Worm (Caenorhabditis elegans) whole organism, young adult: ENCODE measurements around the gene F31D4.2.

Experiments used
- B0261.1 ChIP-seq: sonication (generic microtip); optimal IDR thresholded peaks from 2 replicates; lab custom pipeline; 2016; ENCODE audit warnings: mild to moderate bottlenecking, missing genetic modification characterization, moderate library complexity, missing compliant biosample characterization
- D2030.7 ChIP-seq: fragments of 200-800 bp; sonication (Bioruptor generic); IDR thresholded peaks from 2 replicates; pipeline ENCODE4 v1.3.6; 2022; ENCODE audit warnings: missing genetic modification reagents, missing genetic modification characterization, missing compliant biosample characterization
- F23B12.7 ChIP-seq: sonication (generic microtip); optimal IDR thresholded peaks from 2 replicates; lab custom pipeline; 2017; ENCODE audit warnings: missing genetic modification characterization, mild to moderate bottlenecking, missing compliant biosample characterization, antibody characterized with exemption, moderate library complexity; ENCODE audit not compliant: insufficient read depth
- F49E8.2 ChIP-seq: sonication (generic microtip); optimal IDR thresholded peaks from 3 replicates; lab custom pipeline; 2017; ENCODE audit warnings: missing genetic modification characterization, mild to moderate bottlenecking, missing compliant biosample characterization, antibody characterized with exemption, moderate library complexity; ENCODE audit not compliant: insufficient read depth
- F52B5.7 ChIP-seq: sonication (generic microtip); optimal IDR thresholded peaks from 2 replicates; lab custom pipeline; 2016; ENCODE audit warnings: mild to moderate bottlenecking, missing genetic modification characterization, missing compliant biosample characterization
- F55B11.4 ChIP-seq: sonication (generic microtip); optimal IDR thresholded peaks from 2 replicates; lab custom pipeline; 2016; ENCODE audit warnings: missing compliant biosample characterization, missing genetic modification characterization, borderline replicate concordance; ENCODE audit not compliant: insufficient read depth
- F57C9.4 ChIP-seq: sonication (generic microtip); optimal IDR thresholded peaks from 2 replicates; lab custom pipeline; 2017; ENCODE audit warnings: mild to moderate bottlenecking, missing genetic modification characterization, missing compliant biosample characterization
- K11D2.4 ChIP-seq: fragments of 200-800 bp; sonication (Bioruptor generic); IDR thresholded peaks from 2 replicates; pipeline ENCODE4 v1.3.6; 2022; ENCODE audit warnings: missing genetic modification reagents, missing genetic modification characterization, missing compliant biosample characterization
- T26A5.8 ChIP-seq: sonication (generic microtip); optimal IDR thresholded peaks from 2 replicates; lab custom pipeline; 2016; ENCODE audit warnings: missing genetic modification characterization, missing compliant biosample characterization
- Y53F4B.3 ChIP-seq: fragments of 200-800 bp; sonication (Bioruptor generic); IDR thresholded peaks from 2 replicates; pipeline ENCODE4 v1.3.6; 2022; ENCODE audit warnings: missing genetic modification reagents, missing genetic modification characterization, missing compliant biosample characterization
- Y79H2A.3 ChIP-seq: fragments of 200-800 bp; sonication (Bioruptor generic); conservative IDR thresholded peaks from 2 replicates; pipeline ENCODE4 v1.3.6; 2022; ENCODE audit warnings: missing genetic modification reagents, missing genetic modification characterization, missing compliant biosample characterization
- ZK185.1 ChIP-seq: sonication (generic microtip); optimal IDR thresholded peaks from 2 replicates; lab custom pipeline; 2016; ENCODE audit warnings: mild to moderate bottlenecking, missing genetic modification characterization, missing compliant biosample characterization; ENCODE audit not compliant: poor library complexity, severe bottlenecking
- attf-6 ChIP-seq: fragments of 200-800 bp; sonication (Bioruptor generic); IDR thresholded peaks from 2 replicates; pipeline ENCODE4 v1.3.6; 2022; ENCODE audit warnings: missing genetic modification reagents, missing genetic modification characterization, missing compliant biosample characterization
- cebp-1 ChIP-seq, 2 experiments: fragments of 200-800 bp in 1 of 2; sonication (Bioruptor generic) in 1 of 2; sonication (generic microtip) in 1 of 2; IDR thresholded peaks in 1 of 2; optimal IDR thresholded peaks in 1 of 2; 2 replicates each; pipeline versions ENCODE4 v1.3.6 to Lab custom; 2017 to 2022; ENCODE audit warnings: missing compliant biosample characterization in 2 of 2, missing genetic modification characterization in 2 of 2, mild to moderate bottlenecking in 1 of 2, missing genetic modification reagents in 1 of 2, moderate library complexity in 1 of 2
- cebp-2 ChIP-seq: fragments of 200-800 bp; sonication (Bioruptor generic); IDR thresholded peaks from 2 replicates; pipeline ENCODE4 v1.3.6; 2022; ENCODE audit warnings: missing genetic modification characterization, missing compliant biosample characterization
- ceh-79 ChIP-seq: sonication (generic microtip); optimal IDR thresholded peaks from 2 replicates; lab custom pipeline; 2017; ENCODE audit warnings: mild to moderate bottlenecking, missing genetic modification characterization, missing compliant biosample characterization
- egl-44 ChIP-seq: fragments of 200-800 bp; sonication (Bioruptor generic); IDR thresholded peaks from 2 replicates; pipeline ENCODE4 v1.3.6; 2022; ENCODE audit warnings: missing genetic modification reagents, missing genetic modification characterization, missing compliant biosample characterization
- egrh-3 ChIP-seq: fragments of 200-800 bp; sonication (Bioruptor generic); IDR thresholded peaks from 2 replicates; pipeline ENCODE4 v1.3.6; 2022; ENCODE audit warnings: missing genetic modification reagents, missing genetic modification characterization, missing compliant biosample characterization
- fkh-3 ChIP-seq: sonication (generic microtip); optimal IDR thresholded peaks from 2 replicates; lab custom pipeline; 2016; ENCODE audit warnings: mild to moderate bottlenecking, missing genetic modification characterization, missing compliant biosample characterization
- let-526 ChIP-seq: fragments of 200-800 bp; sonication (Bioruptor generic); IDR thresholded peaks from 2 replicates; pipeline ENCODE4 v1.3.6; 2022; ENCODE audit warnings: missing genetic modification reagents, missing genetic modification characterization, missing compliant biosample characterization
- lin-26 ChIP-seq: fragments of 200-800 bp; sonication (Bioruptor generic); IDR thresholded peaks from 2 replicates; pipeline ENCODE4 v1.3.6; 2022; ENCODE audit warnings: missing genetic modification reagents, missing genetic modification characterization, missing compliant biosample characterization
- lin-35 ChIP-seq, 3 experiments: fragments of 150-350 bp in 2 of 3; sonication (generic microtip) in 1 of 3; optimal IDR thresholded peaks; 2 replicates each; lab custom pipeline; 2014 to 2018; ENCODE audit warnings: missing biosample characterization in 3 of 3, missing genetic modification characterization in 3 of 3, missing genetic modification reagents in 3 of 3
- lin-54 ChIP-seq: fragments of 200-800 bp; sonication (Bioruptor generic); optimal IDR thresholded peaks from 2 replicates; lab custom pipeline; 2018; ENCODE audit warnings: mild to moderate bottlenecking, missing genetic modification characterization, missing compliant biosample characterization
- lsl-1 ChIP-seq: fragments of 200-800 bp; sonication (Bioruptor generic); optimal IDR thresholded peaks from 2 replicates; lab custom pipeline; 2018; ENCODE audit warnings: mild to moderate bottlenecking, missing genetic modification characterization, moderate library complexity, missing compliant biosample characterization
- mcd-1 ChIP-seq: fragments of 200-800 bp; sonication (Bioruptor generic); IDR thresholded peaks from 2 replicates; pipeline ENCODE4 v1.3.6; 2022; ENCODE audit warnings: missing genetic modification reagents, missing genetic modification characterization, missing compliant biosample characterization
- nfya-2 ChIP-seq: fragments of 200-800 bp; sonication (Bioruptor generic); IDR thresholded peaks from 2 replicates; pipeline ENCODE4 v1.3.6; 2022; ENCODE audit warnings: missing genetic modification reagents, missing genetic modification characterization, missing compliant biosample characterization
- nhr-120 ChIP-seq: fragments of 200-800 bp; sonication (Bioruptor generic); IDR thresholded peaks from 2 replicates; pipeline ENCODE4 v1.3.6; 2022; ENCODE audit warnings: missing genetic modification characterization, missing compliant biosample characterization
- nhr-179 ChIP-seq: sonication (generic microtip); optimal IDR thresholded peaks from 2 replicates; lab custom pipeline; 2016; ENCODE audit warnings: mild to moderate bottlenecking, missing genetic modification characterization, missing compliant biosample characterization
- pha-4 ChIP-seq: fragments of 150-350 bp; sonication (generic microtip); optimal IDR thresholded peaks from 2 replicates; lab custom pipeline; 2014; ENCODE audit warnings: missing biosample characterization, missing genetic modification reagents, missing genetic modification characterization
- snpc-1.1 ChIP-seq: sonication (generic microtip); optimal IDR thresholded peaks from 2 replicates; lab custom pipeline; 2017; ENCODE audit warnings: missing genetic modification characterization, mild to moderate bottlenecking, missing compliant biosample characterization, antibody characterized with exemption, moderate library complexity, missing genotype, missing genetic modification reagents; ENCODE audit not compliant: insufficient read depth
- snpc-1.3 ChIP-seq: sonication (generic microtip); optimal IDR thresholded peaks from 2 replicates; lab custom pipeline; 2017; ENCODE audit warnings: missing genetic modification characterization, mild to moderate bottlenecking, missing compliant biosample characterization, antibody characterized with exemption, moderate library complexity, missing genotype, missing genetic modification reagents; ENCODE audit not compliant: insufficient read depth
- snpc-3.4 ChIP-seq: sonication (generic microtip); optimal IDR thresholded peaks from 2 replicates; lab custom pipeline; 2017; ENCODE audit warnings: missing genetic modification characterization, mild to moderate bottlenecking, missing compliant biosample characterization, antibody characterized with exemption, moderate library complexity, missing genotype, missing genetic modification reagents
- somi-1 ChIP-seq: fragments of 200-800 bp; sonication (Bioruptor generic); optimal IDR thresholded peaks from 2 replicates; lab custom pipeline; 2018; ENCODE audit warnings: mild to moderate bottlenecking, missing genetic modification characterization, missing compliant biosample characterization
- sptf-2 ChIP-seq: fragments of 200-800 bp; sonication (Bioruptor generic); optimal IDR thresholded peaks from 2 replicates; lab custom pipeline; 2018; ENCODE audit warnings: mild to moderate bottlenecking, missing genetic modification characterization, missing compliant biosample characterization
- zfh-2 ChIP-seq: fragments of 200-800 bp; sonication (Bioruptor generic); conservative IDR thresholded peaks from 2 replicates; pipeline ENCODE4 v1.3.6; 2022; ENCODE audit warnings: missing genetic modification reagents, missing genetic modification characterization, missing compliant biosample characterization
- ztf-28 ChIP-seq: fragments of 200-800 bp; sonication (Bioruptor generic); IDR thresholded peaks from 2 replicates; pipeline ENCODE4 v1.3.6; 2022; ENCODE audit warnings: missing genetic modification reagents, missing genetic modification characterization, missing compliant biosample characterization

F31D4.2 gene

ce11 chrV:20851847-20852386, 6.6 kb upstream of the F31D4.2 start, which contains the start of gene ndua-1 (continued):
- no peak for TF ChIP-seq egrh-3 (GFP tag; lab: Robert Waterston, UW)
- no peak for TF ChIP-seq nfya-2 (GFP tag; lab: Robert Waterston, UW)
- TF ChIP-seq snpc-1.1, result peak; percentile 26
- no peak for TF ChIP-seq fkh-3 (tag; lab: Kevin White, UChicago)
- TF ChIP-seq cebp-1 (GFP tag; IDR thresholded peaks at IDR 0.05; lab: Robert Waterston, UW), result no peak
- TF ChIP-seq cebp-1 (tag; optimal IDR thresholded peaks at IDR 0.05; lab: Kevin White, UChicago), result no peak
- TF ChIP-seq sptf-2 (GFP tag; lab: Kevin White, UChicago), result no peak
- no peak for TF ChIP-seq F57C9.4
- no peak for TF ChIP-seq F55B11.4
- no peak for TF ChIP-seq K11D2.4
- TF ChIP-seq lsl-1 (GFP tag; lab: Kevin White, UChicago), result no peak
- TF ChIP-seq snpc-1.3 (tag; lab: Kevin White, UChicago), result peak; percentile 17
- TF ChIP-seq nhr-120 (GFP tag; lab: Robert Waterston, UW), result no peak
- TF ChIP-seq B0261.1 (tag; lab: Kevin White, UChicago), result no peak
- no peak for TF ChIP-seq ceh-79 (tag; lab: Kevin White, UChicago)
- TF ChIP-seq lin-54 (GFP tag; lab: Kevin White, UChicago), result no peak
- no peak for TF ChIP-seq attf-6 (GFP tag; lab: Robert Waterston, UW)
- TF ChIP-seq somi-1 (GFP tag; lab: Kevin White, UChicago), result no peak
- TF ChIP-seq D2030.7 (GFP tag; lab: Robert Waterston, UW), result peak; percentile 49
- TF ChIP-seq nhr-179 (tag; lab: Kevin White, UChicago), result no peak
- TF ChIP-seq Y79H2A.3, result no peak
- TF ChIP-seq Y53F4B.3 (GFP tag; lab: Robert Waterston, UW), result no peak
- TF ChIP-seq lin-26 (GFP tag; lab: Robert Waterston, UW), result no peak
- peak; percentile 50 for TF ChIP-seq F23B12.7 (tag; lab: Kevin White, UChicago)
- no peak for TF ChIP-seq lin-35 (GFP tag; optimal IDR thresholded peaks at IDR 0.05; lab: Kevin White, UChicago)
- TF ChIP-seq T26A5.8 (tag; lab: Kevin White, UChicago), result no peak
- peak; percentile 20 for TF ChIP-seq ZK185.1
- no peak for TF ChIP-seq cebp-2
- TF ChIP-seq ztf-28 (GFP tag; lab: Robert Waterston, UW), result no peak
- TF ChIP-seq zfh-2 (GFP tag; lab: Robert Waterston, UW), result no peak
- no peak for TF ChIP-seq pha-4 (tag; lab: Kevin White, UChicago)
- 0 out of 2 replicates have a peak, but pooled peaks have one; percentile 30 for TF ChIP-seq mcd-1
- TF ChIP-seq F52B5.7 (tag; lab: Kevin White, UChicago), result no peak
- no peak for TF ChIP-seq egl-44

- TF ChIP-seq T26A5.8 (tag; lab: Kevin White, UChicago) (no peak), snpc-3.4 (tag; lab: Kevin White, UChicago) (no peak), ztf-28 (GFP tag; lab: Robert Waterston, UW) (no peak), lin-35 (GFP tag; optimal IDR thresholded peaks at IDR 0.05; lab: Kevin White, UChicago) (no peak), F49E8.2 (tag; lab: Kevin White, UChicago) (no peak), let-526 (no peak)
These were observed 5.2 kb upstream of the F31D4.2 start, which contains the start of gene clec-264 for ce11 chrV:20850580-20850979. TSS of gene clec-264 (minus strand) at chrV:20850701.
